Comparison of ENCODE assay signal across 7 worm cellular contexts in genomic region chrX:2891141-2891739, ce11.
A peak's percentile ranks its signal among the peaks of the same experiment; 100 is the strongest.
TF ChIP-seq lines count a peak whose summit lies in the region.

B0410.3 (minus strand) TSS chrX:2891491.

TF ChIP-seq in whole organism, L1 larva, 84 proteins besides CTCF, POLR2A, EP300 and RAD21 (continues in another document):
- TF ChIP-seq nhr-90 (tag; optimal IDR thresholded peaks at IDR 0.05; lab: Kevin White, UChicago; ENCODE audit: poor library complexity) (peak; percentile 85), ceh-63 (GFP tag; optimal IDR thresholded peaks at IDR 0.05; lab: Kevin White, UChicago) (no peak), fos-1 (tag; optimal IDR thresholded peaks at IDR 0.05; lab: Kevin White, UChicago) (peak; percentile 17), ceh-82 (tag; optimal IDR thresholded peaks at IDR 0.05; lab: Kevin White, UChicago) (no peak), pqm-1 (tag; optimal IDR thresholded peaks at IDR 0.05; lab: Kevin White, UChicago) (no peak), fkh-8 (tag; optimal IDR thresholded peaks at IDR 0.05; lab: Kevin White, UChicago) (no peak), egl-27 (tag; optimal IDR thresholded peaks at IDR 0.05; lab: Kevin White, UChicago) (peak in 1 of 2 experiments; percentile 55), zag-1 (tag; optimal IDR thresholded peaks at IDR 0.05; lab: Kevin White, UChicago) (no peak), nhr-85 (tag; lab: Kevin White, UChicago) (peak; percentile 99), nhr-20 (tag; optimal IDR thresholded peaks at IDR 0.05; lab: Kevin White, UChicago) (peak; percentile 84), lin-14 (GFP tag; optimal IDR thresholded peaks at IDR 0.05; lab: Kevin White, UChicago) (peak; percentile 83), ztf-4 (tag; optimal IDR thresholded peaks at IDR 0.05; lab: Kevin White, UChicago) (peak; percentile 62), C16A3.4 (tag; optimal IDR thresholded peaks at IDR 0.05; lab: Kevin White, UChicago) (peak; percentile 46)

TF ChIP-seq in whole organism, L2 larva, 48 proteins besides CTCF, POLR2A, EP300 and RAD21 (continues in another document):
- TF ChIP-seq mab-5 (tag; optimal IDR thresholded peaks at IDR 0.05; lab: Kevin White, UChicago) (no peak), ztf-4 (tag; optimal IDR thresholded peaks at IDR 0.05; lab: Kevin White, UChicago) (peak; percentile 58), C34F6.9 (tag; optimal IDR thresholded peaks at IDR 0.05; lab: Kevin White, UChicago) (peak; percentile 17), unc-55 (GFP tag; optimal IDR thresholded peaks at IDR 0.05; lab: Kevin White, UChicago) (no peak), F13H6.1 (tag; optimal IDR thresholded peaks at IDR 0.05; lab: Kevin White, UChicago) (peak; percentile 31), ztf-1 (GFP tag; conservative IDR thresholded peaks at IDR 0.05; lab: Robert Waterston, UW) (no peak), skn-1 (tag; optimal IDR thresholded peaks at IDR 0.05; lab: Kevin White, UChicago) (no peak), elt-3 (tag; optimal IDR thresholded peaks at IDR 0.05; lab: Kevin White, UChicago) (no peak), alr-1 (tag; optimal IDR thresholded peaks at IDR 0.05; lab: Kevin White, UChicago) (no peak), mbf-1 (tag; optimal IDR thresholded peaks at IDR 0.05; lab: Kevin White, UChicago) (no peak), sem-4 (tag; optimal IDR thresholded peaks at IDR 0.05; lab: Kevin White, UChicago) (peak; percentile 59), elt-1 (tag; optimal IDR thresholded peaks at IDR 0.05; lab: Kevin White, UChicago) (no peak), nhr-21 (tag; optimal IDR thresholded peaks at IDR 0.05; lab: Kevin White, UChicago) (peak; percentile 94), mdl-1 (tag; optimal IDR thresholded peaks at IDR 0.05; lab: Kevin White, UChicago) (peak; percentile 53 to 66)

TF ChIP-seq in whole organism, L3 larva, 47 proteins besides CTCF, POLR2A, EP300 and RAD21 (continues in another document):
- TF ChIP-seq eor-1 (tag; optimal IDR thresholded peaks at IDR 0.05; lab: Kevin White, UChicago), result no peak
- peak; percentile 67 for TF ChIP-seq unc-62 (GFP tag; optimal IDR thresholded peaks at IDR 0.05; lab: Kevin White, UChicago)
- no peak for TF ChIP-seq lsy-12 (tag; optimal IDR thresholded peaks at IDR 0.05; lab: Kevin White, UChicago)
- TF ChIP-seq ztf-11 (tag; optimal IDR thresholded peaks at IDR 0.05; lab: Kevin White, UChicago), result no peak
- no peak for TF ChIP-seq aly-2 (tag; optimal IDR thresholded peaks at IDR 0.05; lab: Kevin White, UChicago)
- TF ChIP-seq pha-4 (tag; optimal IDR thresholded peaks at IDR 0.05; lab: Kevin White, UChicago), result no peak
- TF ChIP-seq R02D3.7 (tag; optimal IDR thresholded peaks at IDR 0.05; lab: Kevin White, UChicago), result no peak
- no peak for TF ChIP-seq nhr-12 (tag; optimal IDR thresholded peaks at IDR 0.05; lab: Kevin White, UChicago)
- TF ChIP-seq mml-1 (tag; optimal IDR thresholded peaks at IDR 0.05; lab: Kevin White, UChicago), result no peak
- no peak for TF ChIP-seq jun-1 (tag; optimal IDR thresholded peaks at IDR 0.05; lab: Kevin White, UChicago)
- TF ChIP-seq nhr-28 (tag; optimal IDR thresholded peaks at IDR 0.05; lab: Kevin White, UChicago), result no peak
- peak; percentile 35 for TF ChIP-seq tbx-2 (tag; optimal IDR thresholded peaks at IDR 0.05; lab: Kevin White, UChicago)
- no peak for TF ChIP-seq zag-1 (tag; optimal IDR thresholded peaks at IDR 0.05; lab: Kevin White, UChicago)
- TF ChIP-seq elt-3 (tag; optimal IDR thresholded peaks at IDR 0.05; lab: Kevin White, UChicago), result peak; percentile 64 to 84 (median 74)

TF ChIP-seq in whole organism, L4 larva, 104 proteins besides CTCF, POLR2A, EP300 and RAD21 (continues in another document):
- TF ChIP-seq rbr-2 (tag; optimal IDR thresholded peaks at IDR 0.05; lab: Kevin White, UChicago) (peak; percentile 43), dve-1 (tag; optimal IDR thresholded peaks at IDR 0.05; lab: Kevin White, UChicago; ENCODE audit: insufficient read depth) (peak; percentile 70), nhr-28 (tag; optimal IDR thresholded peaks at IDR 0.05; lab: Kevin White, UChicago) (peak; percentile 86), hlh-11 (tag; optimal IDR thresholded peaks at IDR 0.05; lab: Kevin White, UChicago) (peak; percentile 74), spr-1 (tag; optimal IDR thresholded peaks at IDR 0.05; lab: Kevin White, UChicago) (peak; percentile 19), dmd-6 (GFP tag; IDR thresholded peaks at IDR 0.05; lab: Robert Waterston, UW) (0 out of 2 replicates have a peak, but pooled peaks have one; percentile 21), unc-62 (GFP tag; optimal IDR thresholded peaks at IDR 0.05 in 1 of 2; lab: Kevin White, UChicago) (peak in 1 of 2 experiments; percentile 81), unc-62 (tag; optimal IDR thresholded peaks at IDR 0.05; lab: Kevin White, UChicago) (no peak), lsy-2 (tag; optimal IDR thresholded peaks at IDR 0.05; lab: Kevin White, UChicago) (peak in 1 of 2 experiments; percentile 36), php-3 (GFP tag; IDR thresholded peaks at IDR 0.05; lab: Robert Waterston, UW) (no peak), nhr-48 (tag; optimal IDR thresholded peaks at IDR 0.05; lab: Kevin White, UChicago) (peak; percentile 77), ZK546.5 (tag; optimal IDR thresholded peaks at IDR 0.05; lab: Kevin White, UChicago) (no peak), lin-29 (GFP tag; IDR thresholded peaks at IDR 0.05; lab: Robert Waterston, UW) (no peak)

TF ChIP-seq in whole organism, late embryonic, 69 proteins besides CTCF, POLR2A, EP300 and RAD21:
- TF ChIP-seq npax-4 (tag; optimal IDR thresholded peaks at IDR 0.05; lab: Kevin White, UChicago) (no peak), rnt-1 (tag; optimal IDR thresholded peaks at IDR 0.05; lab: Kevin White, UChicago) (peak; percentile 18), fkh-10 (GFP tag; optimal IDR thresholded peaks at IDR 0.05; lab: Kevin White, UChicago) (no peak), hlh-8 (tag; optimal IDR thresholded peaks at IDR 0.05; lab: Kevin White, UChicago) (no peak)

TF ChIP-seq in whole organism, mixed stage, embryonic, 35 proteins besides CTCF, POLR2A, EP300 and RAD21:
- TF ChIP-seq mls-2 (tag; optimal IDR thresholded peaks at IDR 0.05; lab: Kevin White, UChicago) (no peak), ham-2 (GFP tag; optimal IDR thresholded peaks at IDR 0.05; lab: Kevin White, UChicago) (peak; percentile 22), unc-120 (tag; optimal IDR thresholded peaks at IDR 0.05; lab: Kevin White, UChicago; ENCODE audit: poor library complexity, severe bottlenecking) (no peak), elt-3 (tag; optimal IDR thresholded peaks at IDR 0.05; lab: Kevin White, UChicago) (peak; percentile 65), unc-62 (GFP tag; optimal IDR thresholded peaks at IDR 0.05; lab: Kevin White, UChicago) (peak; percentile 68)

TF ChIP-seq in whole organism, young adult, 124 proteins besides CTCF, POLR2A, EP300 and RAD21:
- TF ChIP-seq nfyb-1 (GFP tag; IDR thresholded peaks at IDR 0.05; lab: Robert Waterston, UW) (no peak), lin-26 (GFP tag; IDR thresholded peaks at IDR 0.05; lab: Robert Waterston, UW) (peak; percentile 65), hmg-1.2 (GFP tag; IDR thresholded peaks at IDR 0.05; lab: Robert Waterston, UW) (0 out of 2 replicates have a peak, but pooled peaks have one; percentile 10), somi-1 (GFP tag; optimal IDR thresholded peaks at IDR 0.05; lab: Kevin White, UChicago) (peak; percentile 61), egl-44 (GFP tag; IDR thresholded peaks at IDR 0.05; lab: Robert Waterston, UW) (no peak), ama-1 (optimal IDR thresholded peaks at IDR 0.05; lab: Kevin White, UChicago) (peak; percentile 80), ama-1 (GFP tag; optimal IDR thresholded peaks at IDR 0.05; lab: Kevin White, UChicago) (no peak), ztf-26 (tag; optimal IDR thresholded peaks at IDR 0.05; lab: Kevin White, UChicago) (peak; percentile 46), nhr-27 (tag; optimal IDR thresholded peaks at IDR 0.05; lab: Kevin White, UChicago) (no peak), lin-40 (tag; optimal IDR thresholded peaks at IDR 0.05; lab: Kevin White, UChicago) (peak; percentile 28), die-1 (tag; optimal IDR thresholded peaks at IDR 0.05; lab: Kevin White, UChicago) (peak; percentile 16)
